Worm (Caenorhabditis elegans): ENCODE results near the gene sru-35.

Gene sru-35

ce11 chrIV:8754146-8754545 is 35.9 kb downstream of the sru-35 start:
- TF ChIP-seq unc-62 (GFP tag; optimal IDR thresholded peaks at IDR 0.05): no peak

- TF ChIP-seq unc-62 (GFP tag; optimal IDR thresholded peaks at IDR 0.05): no peak
These were observed 37.6 kb downstream of the sru-35 start for ce11 chrIV:8752492-8752891.

ce11 chrIV:8748967-8749366 is 41.1 kb downstream of the sru-35 start:
- TF ChIP-seq unc-62 (GFP tag; optimal IDR thresholded peaks at IDR 0.05): no peak

- no peak for TF ChIP-seq unc-62 (GFP tag; optimal IDR thresholded peaks at IDR 0.05)
These were observed 44.3 kb downstream of the sru-35 start, which contains the start of the genes F20C5.7 and parg-1 for ce11 chrIV:8745591-8746302. F20C5.7 (minus strand) TSS chrIV:8745691. parg-1 (plus strand) TSS chrIV:8746252.

ce11 chrIV:8743654-8744332 is 46.3 kb downstream of the sru-35 start, which contains the start of gene F21D5.7:
F21D5.7 (minus strand) TSS chrIV:8743704.
- no peak for TF ChIP-seq unc-62 (GFP tag; optimal IDR thresholded peaks at IDR 0.05)

- TF ChIP-seq unc-62 (GFP tag; optimal IDR thresholded peaks at IDR 0.05): no peak
These were observed 49.0 kb downstream of the sru-35 start, which contains the start of gene F21D5.6 for ce11 chrIV:8740952-8741438. F21D5.6 (minus strand) TSS chrIV:8741388.

- no peak for TF ChIP-seq unc-62 (GFP tag; optimal IDR thresholded peaks at IDR 0.05)
These were observed 50.1 kb downstream of the sru-35 start, which contains the start of gene mrps-33 for ce11 chrIV:8739926-8740325. mrps-33 (minus strand) TSS chrIV:8740026.

- no peak for TF ChIP-seq unc-62 (GFP tag; optimal IDR thresholded peaks at IDR 0.05)
These were observed 50.8 kb downstream of the sru-35 start, which contains the start of gene F21D5.5 for ce11 chrIV:8739294-8739693. F21D5.5 (minus strand) TSS chrIV:8739394.
